Fruit fly (Drosophila melanogaster) Kc167 (cell line): Measurements from ENCODE around the gene Galphai.

ENCODE experiments used
- Myc ChIP-seq: fragments of >200 bp; optimal IDR thresholded peaks from 2 replicates; lab custom pipeline; 2017; ENCODE audit warnings: missing external identifiers
- Sin3A ChIP-seq: fragments of >200 bp; optimal IDR thresholded peaks from 2 replicates; lab custom pipeline; 2018; ENCODE audit warnings: missing external identifiers
- h ChIP-seq: fragments of >200 bp; optimal IDR thresholded peaks from 3 replicates; lab custom pipeline; 2018; ENCODE audit warnings: missing external identifiers
- insv ChIP-seq: fragments of >200 bp; optimal IDR thresholded peaks from 3 replicates; lab custom pipeline; 2018; ENCODE audit warnings: missing external identifiers
- psq ChIP-seq: fragments of >200 bp; optimal IDR thresholded peaks from 2 replicates; lab custom pipeline; 2017; ENCODE audit warnings: missing external identifiers
- ttk ChIP-seq: sonication (Bioruptor generic); optimal IDR thresholded peaks from 2 replicates; lab custom pipeline; 2017; ENCODE audit warnings: missing external identifiers

- TF ChIP-seq psq (lab: Kevin White, UChicago): no peak
- no peak for TF ChIP-seq Sin3A (lab: Kevin White, UChicago)
- no peak for TF ChIP-seq Myc (lab: Kevin White, UChicago)
- TF ChIP-seq h (lab: Kevin White, UChicago): no peak
- TF ChIP-seq ttk (lab: Kevin White, UChicago): no peak
- TF ChIP-seq insv (lab: Kevin White, UChicago): no peak
Measured at dm6 chr3L:6955254-6956229, 24.3 kb downstream of the Galphai start, which contains the start of the genes CG10077 and CG9948.
